Fruit fly (Drosophila melanogaster) whole organism, pupa: ENCODE results near the gene CG15922.

ENCODE experiments used
- CG10348 ChIP-seq: fragments of 200-800 bp; sonication (Bioruptor generic); IDR thresholded peaks from 2 replicates; pipeline ENCODE4 v1.3.6; 2022; ENCODE audit warnings: missing biosample characterization, missing genetic modification characterization
- CG12605 ChIP-seq: fragments of 200-800 bp; sonication (Bioruptor generic); IDR thresholded peaks from 2 replicates; pipeline ENCODE4 v1.3.6; 2022; ENCODE audit warnings: missing biosample characterization, missing genetic modification characterization
- CG13204 ChIP-seq: fragments of 200-800 bp; sonication (Bioruptor generic); optimal IDR thresholded peaks from 2 replicates; lab custom pipeline; 2018; ENCODE audit warnings: missing biosample characterization, mild to moderate bottlenecking, missing genetic modification characterization, moderate library complexity
- CG15710 ChIP-seq: fragments of 200-800 bp; sonication (Bioruptor generic); optimal IDR thresholded peaks from 2 replicates; lab custom pipeline; 2018; ENCODE audit warnings: missing biosample characterization, mild to moderate bottlenecking, missing genetic modification characterization, moderate library complexity
- CG17806 ChIP-seq: fragments of 200-800 bp; sonication (Bioruptor generic); optimal IDR thresholded peaks from 2 replicates; lab custom pipeline; 2018; ENCODE audit warnings: missing biosample characterization, mild to moderate bottlenecking, missing genetic modification characterization, moderate library complexity
- CG34367 ChIP-seq: fragments of 200-800 bp; sonication (Bioruptor generic); optimal IDR thresholded peaks from 2 replicates; lab custom pipeline; 2018; ENCODE audit warnings: missing biosample characterization, mild to moderate bottlenecking, missing genetic modification characterization
- CG8159 ChIP-seq: fragments of 200-800 bp; sonication (Bioruptor generic); optimal IDR thresholded peaks from 3 replicates; lab custom pipeline; 2018; ENCODE audit warnings: missing biosample characterization, mild to moderate bottlenecking, missing genetic modification characterization, moderate library complexity
- Ets98B ChIP-seq: fragments of 200-800 bp; sonication (Bioruptor generic); IDR thresholded peaks from 2 replicates; pipeline ENCODE4 v1.3.6; 2022; ENCODE audit warnings: missing biosample characterization, missing genetic modification characterization
- Pif1A ChIP-seq: fragments of 200-800 bp; sonication (Bioruptor generic); optimal IDR thresholded peaks from 3 replicates; lab custom pipeline; 2016; ENCODE audit warnings: missing biosample characterization, missing genetic modification characterization
- fd96Ca ChIP-seq: fragments of 200-800 bp; sonication (Bioruptor generic); IDR thresholded peaks from 3 replicates; pipeline ENCODE4 v1.3.6; 2022; ENCODE audit warnings: missing biosample characterization, missing genetic modification characterization
- gl ChIP-seq: fragments of 200-800 bp; sonication (Bioruptor generic); optimal IDR thresholded peaks from 2 replicates; lab custom pipeline; 2018; ENCODE audit warnings: missing biosample characterization, mild to moderate bottlenecking, missing genetic modification characterization
- rn ChIP-seq: fragments of 200-800 bp; sonication (Bioruptor generic); IDR thresholded peaks from 2 replicates; pipeline ENCODE4 v1.3.6; 2022; ENCODE audit warnings: missing biosample characterization, missing genetic modification characterization

DNA sequence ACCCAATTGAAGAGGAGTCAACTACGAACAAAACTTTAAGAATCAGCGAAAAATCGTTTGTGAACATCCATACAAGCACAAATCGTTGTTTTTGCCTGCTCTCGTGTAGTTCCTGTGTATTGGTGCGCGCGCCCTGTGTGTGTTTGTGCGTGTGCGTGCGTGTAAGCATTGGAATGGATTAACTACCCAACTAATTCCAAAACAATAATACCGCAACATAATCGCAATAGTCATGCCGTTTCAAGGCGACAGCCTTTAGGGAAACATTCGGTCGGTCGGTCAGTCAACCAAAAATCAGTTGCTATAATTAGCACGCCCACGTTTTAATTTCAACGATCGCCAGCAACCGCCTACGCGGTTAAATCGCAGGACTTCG is 33.4 kb upstream of the CG15922 start:
- TF ChIP-seq CG13204 (GFP tag; lab: Kevin White, UChicago) (no peak), CG10348 (GFP tag; lab: Robert Waterston, UW) (no peak), CG8159 (tag; lab: Kevin White, UChicago) (no peak), CG15710 (tag; lab: Kevin White, UChicago) (no peak), fd96Ca (GFP tag; lab: Robert Waterston, UW) (0 out of 3 replicates have a peak, but pooled peaks have one; percentile 27), CG12605 (GFP tag; lab: Robert Waterston, UW) (no peak), Ets98B (no peak), CG17806 (no peak), gl (tag; lab: Kevin White, UChicago) (no peak), CG34367 (tag; lab: Kevin White, UChicago) (no peak), rn (GFP tag; lab: Robert Waterston, UW) (no peak), Pif1A (no peak)
